Worm (Caenorhabditis elegans) whole organism, midembryonic: ENCODE measurements around the gene skpo-2.

Source experiments
- T22C8.4 ChIP-seq: fragments of 200-800 bp; sonication (Bioruptor generic); IDR thresholded peaks from 2 replicates; pipeline ENCODE4 v1.3.6; 2022; ENCODE audit warnings: missing genetic modification characterization, missing compliant biosample characterization
- cog-1 ChIP-seq: sonication (generic microtip); optimal IDR thresholded peaks from 2 replicates; lab custom pipeline; 2016; ENCODE audit warnings: missing genetic modification characterization, missing compliant biosample characterization
- flt-1 ChIP-seq: fragments of 200-800 bp; sonication (Bioruptor generic); IDR thresholded peaks from 2 replicates; pipeline ENCODE4 v1.3.6; 2022; ENCODE audit warnings: missing genetic modification characterization, missing compliant biosample characterization
- klf-2 ChIP-seq: fragments of 200-800 bp; sonication (Bioruptor generic); conservative IDR thresholded peaks from 2 replicates; pipeline ENCODE4 v1.3.6; 2022; ENCODE audit warnings: missing genetic modification reagents, missing genetic modification characterization, missing compliant biosample characterization
- med-1 ChIP-seq: sonication (generic microtip); optimal IDR thresholded peaks from 2 replicates; lab custom pipeline; 2017; ENCODE audit warnings: missing genetic modification characterization, mild to moderate bottlenecking, missing compliant biosample characterization, antibody characterized with exemption, missing genetic modification reagents; ENCODE audit not compliant: insufficient read depth
- ref-1 ChIP-seq: fragments of 200-800 bp; sonication (Bioruptor generic); conservative IDR thresholded peaks from 2 replicates; pipeline ENCODE4 v1.3.6; 2022; ENCODE audit warnings: missing genetic modification reagents, missing genetic modification characterization, missing compliant biosample characterization
- tab-1 ChIP-seq: fragments of 200-800 bp; sonication (Bioruptor generic); IDR thresholded peaks from 2 replicates; pipeline ENCODE4 v1.3.6; 2022; ENCODE audit warnings: missing genetic modification characterization, missing compliant biosample characterization
- ztf-23 ChIP-seq: fragments of 200-800 bp; sonication (Bioruptor generic); IDR thresholded peaks from 2 replicates; pipeline ENCODE4 v1.3.6; 2022; ENCODE audit warnings: missing genetic modification reagents, missing genetic modification characterization, missing compliant biosample characterization
- ztf-29 ChIP-seq: fragments of 200-800 bp; sonication (Bioruptor generic); IDR thresholded peaks from 2 replicates; pipeline ENCODE4 v1.3.6; 2022; ENCODE audit warnings: missing genetic modification reagents, missing genetic modification characterization, missing compliant biosample characterization

skpo-2 gene

DNA sequence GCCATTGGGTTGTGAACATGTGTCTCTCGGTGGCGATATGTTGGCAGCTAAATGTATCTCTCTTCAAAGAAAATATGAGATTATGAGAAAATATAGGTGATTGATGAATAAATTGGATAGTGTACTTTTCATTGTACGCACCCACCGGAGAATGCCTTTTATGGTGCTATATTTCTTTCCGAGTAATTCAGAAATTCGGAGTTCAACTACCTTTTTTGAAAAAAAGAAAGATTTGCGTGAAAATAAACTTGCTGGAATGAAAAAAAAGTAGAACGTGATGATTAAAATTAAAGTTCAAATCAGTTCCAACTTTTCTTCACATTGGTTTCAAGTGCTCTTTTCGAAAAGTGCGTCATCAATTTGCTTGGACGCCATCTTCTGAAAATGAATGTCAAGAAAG lies 32.8 kb downstream of the skpo-2 start, which contains the start of gene nep-8:
Gene nep-8, plus strand, starts transcription at position 301 of the 400 bp plus-strand sequence.
- TF ChIP-seq tab-1 (GFP tag; lab: Robert Waterston, UW) (no peak), ztf-29 (GFP tag; lab: Robert Waterston, UW) (no peak), ztf-23 (GFP tag; lab: Robert Waterston, UW) (no peak), flt-1 (GFP tag; lab: Robert Waterston, UW) (no peak), cog-1 (tag; lab: Kevin White, UChicago) (no peak), T22C8.4 (GFP tag; lab: Robert Waterston, UW) (no peak), ref-1 (GFP tag; lab: Robert Waterston, UW) (no peak), med-1 (GFP tag; lab: Kevin White, UChicago) (no peak), klf-2 (no peak)

ce11 chrII:3402854-3403253 lies 33.5 kb downstream of the skpo-2 start, which contains the start of gene nep-10:
nep-10 (minus strand) TSS chrII:3402954.
- TF ChIP-seq cog-1 (tag; lab: Kevin White, UChicago) (no peak), T22C8.4 (GFP tag; lab: Robert Waterston, UW) (no peak), med-1 (GFP tag; lab: Kevin White, UChicago) (no peak), ztf-29 (GFP tag; lab: Robert Waterston, UW) (no peak), klf-2 (no peak), tab-1 (GFP tag; lab: Robert Waterston, UW) (no peak), ref-1 (GFP tag; lab: Robert Waterston, UW) (no peak), ztf-23 (GFP tag; lab: Robert Waterston, UW) (no peak), flt-1 (GFP tag; lab: Robert Waterston, UW) (no peak)

- TF ChIP-seq ref-1 (GFP tag; lab: Robert Waterston, UW) (no peak), T22C8.4 (GFP tag; lab: Robert Waterston, UW) (no peak), ztf-29 (GFP tag; lab: Robert Waterston, UW) (no peak), flt-1 (GFP tag; lab: Robert Waterston, UW) (no peak)
Observed at ce11 chrII:3399212-3399611, 37.1 kb downstream of the skpo-2 start, which contains the start of gene nep-9. nep-9 (minus strand) TSS chrII:3399312.

- no peak for TF ChIP-seq ztf-29 (GFP tag; lab: Robert Waterston, UW)
- TF ChIP-seq cog-1 (tag; lab: Kevin White, UChicago), result no peak
- TF ChIP-seq med-1 (GFP tag; lab: Kevin White, UChicago), result no peak
- no peak for TF ChIP-seq ref-1 (GFP tag; lab: Robert Waterston, UW)
- TF ChIP-seq ztf-23 (GFP tag; lab: Robert Waterston, UW), result no peak
- no peak for TF ChIP-seq klf-2
- TF ChIP-seq T22C8.4 (GFP tag; lab: Robert Waterston, UW), result no peak
- TF ChIP-seq tab-1 (GFP tag; lab: Robert Waterston, UW), result no peak
- TF ChIP-seq flt-1 (GFP tag; lab: Robert Waterston, UW), result no peak
Observed at ce11 chrII:3395484-3395883, 40.8 kb downstream of the skpo-2 start, which contains the start of gene nep-20. nep-20 (minus strand) TSS chrII:3395584.

DNA sequence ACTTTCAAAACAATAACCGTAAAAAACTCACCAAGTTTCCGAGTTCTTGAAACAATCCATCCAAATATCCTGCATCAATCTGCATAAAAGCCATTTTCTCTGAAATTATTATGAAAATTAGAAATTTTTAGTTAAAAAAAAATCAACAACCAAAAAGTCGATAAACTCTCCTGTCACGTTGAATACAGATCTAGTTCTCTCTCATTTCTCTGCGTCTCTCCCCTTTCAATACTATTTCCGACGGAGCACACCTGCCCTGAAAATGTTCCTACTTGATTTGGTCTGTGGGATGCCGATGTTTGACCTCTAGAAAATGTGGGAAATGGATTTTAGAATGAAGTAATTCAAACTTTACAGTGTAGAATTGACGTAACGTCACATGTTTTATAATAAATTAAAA lies 48.8 kb downstream of the skpo-2 start, which contains the start of gene T06D4.6:
Gene T06D4.6, minus strand, starts transcription at position 101 of the 400 bp plus-strand sequence.
- no peak for TF ChIP-seq med-1 (GFP tag; lab: Kevin White, UChicago)
- no peak for TF ChIP-seq flt-1 (GFP tag; lab: Robert Waterston, UW)
- TF ChIP-seq cog-1 (tag; lab: Kevin White, UChicago), result no peak
- no peak for TF ChIP-seq tab-1 (GFP tag; lab: Robert Waterston, UW)
- no peak for TF ChIP-seq T22C8.4 (GFP tag; lab: Robert Waterston, UW)

DNA sequence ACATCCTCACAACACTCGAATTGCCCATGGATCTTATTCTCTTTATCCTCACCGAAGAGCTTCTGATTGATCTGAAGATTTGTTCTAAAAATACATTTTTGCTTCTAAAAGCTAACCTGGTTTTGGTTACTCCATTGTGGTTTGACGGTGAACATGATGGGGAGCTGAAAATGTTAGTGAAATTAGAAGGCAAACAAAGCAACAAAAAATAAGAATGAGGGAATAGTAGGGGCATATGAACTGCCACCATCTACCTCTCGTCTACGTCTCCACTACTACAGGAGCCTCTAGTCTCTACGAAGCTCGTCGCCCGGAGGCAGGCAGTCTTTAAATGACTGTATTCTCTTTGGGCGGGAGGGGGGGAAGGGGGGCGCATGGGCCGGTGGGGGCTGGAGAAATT lies 50.6 kb downstream of the skpo-2 start, which contains the start of gene T06D4.2:
Gene T06D4.2, minus strand, starts transcription at position 170 of the 400 bp plus-strand sequence.
- TF ChIP-seq flt-1 (GFP tag; lab: Robert Waterston, UW) (no peak), T22C8.4 (GFP tag; lab: Robert Waterston, UW) (no peak), ref-1 (GFP tag; lab: Robert Waterston, UW) (no peak), ztf-23 (GFP tag; lab: Robert Waterston, UW) (no peak), med-1 (GFP tag; lab: Kevin White, UChicago) (no peak), cog-1 (tag; lab: Kevin White, UChicago) (no peak), tab-1 (GFP tag; lab: Robert Waterston, UW) (no peak), klf-2 (no peak)

DNA sequence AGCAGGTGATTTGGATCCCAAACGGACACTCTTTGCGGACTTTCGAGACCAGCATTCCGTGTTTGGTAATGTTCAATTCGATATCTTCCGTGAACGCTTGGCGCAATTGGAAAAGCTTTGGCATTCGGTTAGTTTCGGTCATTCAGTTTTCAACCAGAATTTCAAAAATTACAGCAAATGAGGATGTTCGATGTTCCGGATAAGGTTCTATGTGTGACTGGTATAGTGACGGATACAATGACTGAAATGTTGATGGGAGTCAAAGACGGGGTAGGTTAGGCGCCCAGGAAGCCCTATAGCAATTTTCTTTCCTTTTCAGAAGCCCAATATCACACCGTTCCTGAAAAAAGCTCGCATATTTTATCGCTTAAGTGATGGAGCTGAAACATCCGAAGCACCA lies 53.2 kb downstream of the skpo-2 start:
- TF ChIP-seq med-1 (GFP tag; lab: Kevin White, UChicago) (no peak), cog-1 (tag; lab: Kevin White, UChicago) (no peak), ref-1 (GFP tag; lab: Robert Waterston, UW) (no peak), tab-1 (GFP tag; lab: Robert Waterston, UW) (no peak), flt-1 (GFP tag; lab: Robert Waterston, UW) (no peak)

ce11 chrII:3381510-3381909 lies 54.8 kb downstream of the skpo-2 start, which contains the start of gene T06D4.1:
T06D4.1 (plus strand) TSS chrII:3381830.
- no peak for TF ChIP-seq T22C8.4 (GFP tag; lab: Robert Waterston, UW)
- no peak for TF ChIP-seq ztf-23 (GFP tag; lab: Robert Waterston, UW)
- TF ChIP-seq ztf-29 (GFP tag; lab: Robert Waterston, UW), result no peak
- no peak for TF ChIP-seq ref-1 (GFP tag; lab: Robert Waterston, UW)
- TF ChIP-seq cog-1 (tag; lab: Kevin White, UChicago), result no peak
- no peak for TF ChIP-seq klf-2
